Worm (Caenorhabditis elegans) whole organism, mixed stage, embryonic: Measurements from ENCODE around the gene srsx-40.

Source experiments
- blmp-1 ChIP-seq: fragments of 150-350 bp; optimal IDR thresholded peaks from 2 replicates; lab custom pipeline; 2014; ENCODE audit warnings: missing biosample characterization, missing genetic modification characterization
- ceh-43 ChIP-seq: fragments of 200-800 bp; sonication (Bioruptor generic); optimal IDR thresholded peaks from 2 replicates; lab custom pipeline; 2018; ENCODE audit warnings: mild to moderate bottlenecking, missing genetic modification characterization, moderate library complexity, missing compliant biosample characterization
- cnd-1 ChIP-seq: fragments of 200-800 bp; sonication (Bioruptor generic); optimal IDR thresholded peaks from 2 replicates; lab custom pipeline; 2018; ENCODE audit warnings: mild to moderate bottlenecking, missing genetic modification characterization, missing compliant biosample characterization
- elt-1 ChIP-seq: sonication (generic microtip); optimal IDR thresholded peaks from 2 replicates; lab custom pipeline; 2017; ENCODE audit warnings: missing genetic modification characterization, mild to moderate bottlenecking, missing compliant biosample characterization, antibody characterized with exemption, moderate library complexity, borderline replicate concordance; ENCODE audit not compliant: insufficient read depth
- lsy-2 ChIP-seq: fragments of 150-350 bp; optimal IDR thresholded peaks from 2 replicates; lab custom pipeline; 2014; ENCODE audit warnings: missing biosample characterization, missing genetic modification characterization
- mep-1 ChIP-seq: fragments of 150-350 bp; optimal IDR thresholded peaks from 2 replicates; lab custom pipeline; 2017; ENCODE audit warnings: missing biosample characterization, missing genetic modification reagents, missing genetic modification characterization, inconsistent platforms
- pha-4 ChIP-seq: fragments of 150-350 bp; optimal IDR thresholded peaks from 2 replicates; lab custom pipeline; 2018; ENCODE audit warnings: missing biosample characterization, missing genetic modification reagents, missing genetic modification characterization
- snpc-4 ChIP-seq: fragments of 150-350 bp; optimal IDR thresholded peaks from 2 replicates; lab custom pipeline; 2014; ENCODE audit warnings: missing biosample characterization, missing genetic modification characterization
- unc-62 ChIP-seq: fragments of 150-350 bp; optimal IDR thresholded peaks from 2 replicates; lab custom pipeline; 2014; ENCODE audit warnings: missing biosample characterization, missing genetic modification reagents, missing genetic modification characterization

DNA sequence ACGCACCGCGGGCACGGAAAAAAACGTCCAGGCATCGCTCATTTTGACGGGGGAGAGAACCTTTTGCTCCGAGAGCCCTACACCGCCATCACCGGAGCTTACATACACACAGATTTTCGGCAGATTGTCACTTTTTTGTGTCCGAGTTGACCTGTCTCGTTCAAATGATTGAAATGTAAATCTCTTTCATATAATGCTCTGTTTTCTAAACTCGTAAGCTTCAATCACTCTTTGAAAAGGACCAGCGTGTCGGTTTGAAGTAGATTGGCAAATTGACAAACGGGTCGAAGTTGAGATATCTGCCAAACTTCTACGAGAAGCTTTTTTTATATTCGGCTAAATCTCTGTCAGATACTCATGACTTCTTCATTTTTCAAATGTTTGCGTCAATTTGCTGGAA lies 43.7 kb upstream of the srsx-40 start:
- TF ChIP-seq snpc-4 (tag; lab: Kevin White, UChicago) (no peak), blmp-1 (tag; lab: Kevin White, UChicago) (no peak), mep-1 (tag; lab: Kevin White, UChicago) (no peak), elt-1 (tag; lab: Kevin White, UChicago) (no peak), unc-62 (GFP tag; lab: Kevin White, UChicago) (no peak), ceh-43 (GFP tag; lab: Kevin White, UChicago) (no peak), pha-4 (no peak), cnd-1 (tag; lab: Kevin White, UChicago) (no peak), lsy-2 (no peak)
